Worm (Caenorhabditis elegans) whole organism, dauer: ENCODE data around the gene nhr-286.

Experiments
- unc-62 ChIP-seq: sonication (generic microtip); optimal IDR thresholded peaks from 2 replicates; lab custom pipeline; 2017; ENCODE audit warnings: missing biosample characterization, missing genetic modification reagents, missing genetic modification characterization

The nhr-286 gene

DNA sequence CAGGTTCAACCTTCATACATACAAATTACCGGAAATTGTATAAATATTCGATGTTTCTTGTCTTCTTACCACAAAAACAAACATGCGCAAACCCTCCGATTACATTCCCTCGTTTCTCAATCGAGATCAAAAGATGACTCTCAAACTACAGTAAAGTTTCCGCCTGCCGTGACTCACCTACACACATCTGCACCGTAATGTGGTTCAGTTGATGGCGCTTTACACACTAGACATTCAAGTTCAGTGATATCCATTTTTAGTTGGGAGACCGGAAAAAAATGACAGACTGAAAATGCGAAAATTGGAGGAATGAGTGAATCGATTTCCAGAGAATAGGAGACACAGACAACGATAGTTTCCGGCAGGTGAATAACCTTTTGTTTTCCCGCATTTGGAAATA lies at the start of gene nhr-286:
Gene nhr-286, minus strand, starts transcription at position 324 of the 400 bp plus-strand sequence.
- TF ChIP-seq unc-62 (GFP tag; lab: Kevin White, UChicago): no peak

DNA sequence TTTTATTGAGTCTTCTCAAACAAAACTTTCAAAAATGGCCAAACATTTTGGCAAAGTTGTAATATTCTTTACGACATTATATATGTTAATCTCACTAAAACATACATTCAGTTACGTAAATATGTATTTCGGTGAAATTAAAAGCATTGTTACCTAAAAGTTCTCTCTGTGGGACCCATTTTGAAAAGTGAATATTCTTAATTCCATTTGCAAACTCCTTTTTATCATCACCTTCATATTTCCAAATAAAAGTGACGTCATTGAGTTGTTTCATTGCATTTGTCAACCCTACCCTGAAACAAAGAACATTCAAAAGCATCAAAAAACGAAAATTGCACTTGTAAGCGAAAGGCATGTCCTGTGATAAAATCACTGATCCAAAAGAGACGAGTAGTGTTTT lies 49.0 kb upstream of the nhr-286 start:
- no peak for TF ChIP-seq unc-62 (GFP tag; lab: Kevin White, UChicago)

DNA sequence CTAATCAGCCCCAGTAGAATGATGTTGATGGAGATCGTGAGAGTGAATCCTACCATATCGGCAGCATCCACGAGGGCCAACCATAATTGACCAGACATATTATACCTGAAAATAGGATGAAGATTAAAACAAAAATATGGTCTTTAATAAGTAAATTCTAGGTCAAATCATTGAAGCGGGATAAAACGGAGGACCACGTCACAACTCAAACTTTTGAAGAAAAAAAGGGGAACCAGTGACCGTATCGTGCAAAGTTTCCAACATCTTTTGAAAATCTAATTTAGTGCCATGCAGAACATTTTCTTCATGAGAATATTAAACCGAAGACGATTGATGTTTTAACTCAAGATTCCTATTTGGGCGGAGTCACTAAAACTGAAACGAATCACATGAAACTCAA lies 46.9 kb upstream of the nhr-286 start, which contains the start of gene str-112:
Gene str-112, minus strand, starts transcription at position 101 of the 400 bp plus-strand sequence.
- TF ChIP-seq unc-62 (GFP tag; lab: Kevin White, UChicago): no peak

DNA sequence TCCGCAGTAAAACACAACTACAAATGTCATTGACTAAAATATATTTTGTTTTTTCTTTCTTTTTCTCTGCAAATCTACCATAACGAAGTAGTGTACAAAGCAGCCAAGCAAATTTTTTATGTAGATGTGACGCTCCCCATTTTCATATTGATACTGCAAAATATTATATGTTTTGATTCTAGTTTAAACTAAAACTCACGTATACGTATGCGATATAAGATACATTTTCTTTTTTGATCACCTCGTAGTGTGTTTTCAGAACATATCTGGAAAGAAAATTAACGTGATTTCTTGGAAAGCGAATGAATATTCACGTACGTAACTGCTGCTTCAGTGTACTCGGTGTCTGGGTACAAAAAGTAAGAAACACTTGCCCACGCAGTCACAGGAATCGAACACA lies 45.4 kb upstream of the nhr-286 start:
- no peak for TF ChIP-seq unc-62 (GFP tag; lab: Kevin White, UChicago)

DNA sequence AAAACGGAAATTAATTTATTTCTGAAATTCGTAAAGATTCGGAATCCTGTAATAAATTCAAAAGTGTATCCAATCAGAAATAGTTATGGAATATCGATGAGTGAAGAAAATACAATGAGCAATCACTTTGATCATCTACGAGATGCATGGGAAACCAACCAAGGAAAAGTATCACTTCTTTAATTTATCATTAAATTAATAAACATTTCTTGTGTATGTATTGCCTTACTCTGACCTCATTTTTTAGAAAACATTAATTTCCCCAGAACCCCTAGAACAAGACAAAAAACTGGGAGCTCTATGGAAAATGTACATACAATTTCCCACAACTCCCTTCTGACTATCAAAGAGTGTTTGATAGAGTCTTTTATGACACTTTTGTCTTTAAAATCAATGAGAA lies 42.6 kb upstream of the nhr-286 start, which contains the start of gene F10D2.16:
Gene F10D2.16, plus strand, starts transcription at position 301 of the 400 bp plus-strand sequence.
- no peak for TF ChIP-seq unc-62 (GFP tag; lab: Kevin White, UChicago)

DNA sequence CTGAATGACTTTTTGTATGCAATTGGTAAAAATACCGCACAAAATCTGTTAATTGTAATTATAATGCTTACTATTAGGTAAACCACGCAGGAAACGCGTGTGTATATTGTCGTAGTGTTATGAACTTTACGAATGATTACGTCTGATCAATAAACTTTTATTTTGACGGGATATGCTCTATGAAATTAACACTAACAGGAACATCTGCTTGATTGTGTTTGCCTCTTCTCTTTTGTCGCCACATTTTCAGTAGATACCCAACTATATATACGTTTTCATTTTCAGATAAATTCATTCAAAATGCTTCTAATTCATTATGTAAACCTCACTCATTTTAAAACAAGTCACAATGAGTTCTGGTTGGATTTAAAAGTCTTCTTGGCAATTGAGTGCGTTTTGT lies 40.8 kb upstream of the nhr-286 start, which contains the start of gene sre-10:
Gene sre-10, plus strand, starts transcription at position 301 of the 400 bp plus-strand sequence.
- TF ChIP-seq unc-62 (GFP tag; lab: Kevin White, UChicago): no peak

- TF ChIP-seq unc-62 (GFP tag; lab: Kevin White, UChicago): no peak
Measured at ce11 chrV:7130974-7131373, 39.6 kb upstream of the nhr-286 start, which contains the start of gene srx-36. Gene srx-36, minus strand, starts transcription at chrV:7131074.

- no peak for TF ChIP-seq unc-62 (GFP tag; lab: Kevin White, UChicago)
Measured at ce11 chrV:7129460-7129859, 38.0 kb upstream of the nhr-286 start, which contains the start of gene T01C4.8. Gene T01C4.8, minus strand, starts transcription at chrV:7129560.

ce11 chrV:7123979-7124378 lies 32.6 kb upstream of the nhr-286 start:
- TF ChIP-seq unc-62 (GFP tag; lab: Kevin White, UChicago): no peak

ce11 chrV:7123188-7123708 lies 31.8 kb upstream of the nhr-286 start, which contains the start of gene lmd-5:
Gene lmd-5, plus strand, starts transcription at chrV:7123658.
- TF ChIP-seq unc-62 (GFP tag; lab: Kevin White, UChicago): no peak

ce11 chrV:7120168-7120567 lies 28.8 kb upstream of the nhr-286 start, which contains the start of gene srx-34:
Gene srx-34, minus strand, starts transcription at chrV:7120268.
- no peak for TF ChIP-seq unc-62 (GFP tag; lab: Kevin White, UChicago)

- no peak for TF ChIP-seq unc-62 (GFP tag; lab: Kevin White, UChicago)
Measured at ce11 chrV:7118796-7119195, 27.4 kb upstream of the nhr-286 start, which contains the start of gene srx-33. Gene srx-33, minus strand, starts transcription at chrV:7118896.

- TF ChIP-seq unc-62 (GFP tag; lab: Kevin White, UChicago): no peak
Measured at ce11 chrV:7112223-7112622, 20.8 kb upstream of the nhr-286 start.

DNA sequence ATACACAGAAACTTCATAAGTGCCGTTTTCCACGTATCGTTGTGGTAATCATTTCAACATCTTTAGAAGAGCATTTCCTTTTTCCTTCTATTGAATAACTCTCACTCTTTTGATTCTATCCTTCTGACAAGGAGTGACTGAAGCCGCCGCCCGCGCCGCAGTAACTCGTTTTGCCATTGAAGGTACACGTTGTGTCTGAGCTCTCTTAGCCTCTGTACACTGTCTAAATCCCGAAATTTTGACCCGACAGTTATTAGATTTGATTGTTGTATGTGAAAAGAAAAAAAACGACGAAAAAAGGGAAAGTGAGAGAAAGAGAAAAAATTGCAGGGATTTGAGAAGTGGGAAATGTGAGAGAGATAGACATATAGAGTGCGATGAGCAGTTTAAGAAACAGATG lies 19.9 kb upstream of the nhr-286 start:
- no peak for TF ChIP-seq unc-62 (GFP tag; lab: Kevin White, UChicago)

DNA sequence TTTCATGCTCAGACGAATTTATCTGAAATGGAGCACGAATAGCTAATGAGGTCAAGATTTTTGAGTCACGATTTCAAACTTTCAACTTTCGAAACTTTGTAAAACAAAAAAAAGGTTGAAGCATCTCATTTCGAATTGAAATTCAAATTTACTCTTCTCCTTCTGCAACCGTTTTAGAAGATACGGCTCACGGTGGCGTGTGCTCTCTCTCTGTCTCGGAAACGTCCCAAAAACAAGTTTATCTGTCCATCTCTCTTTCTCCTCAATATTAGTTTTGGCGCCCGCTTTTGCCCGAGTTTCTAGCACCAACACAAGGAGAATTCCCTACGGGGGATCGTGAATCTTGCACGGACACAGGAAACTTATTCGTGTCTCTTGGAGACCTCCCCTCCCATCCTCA lies 19.0 kb upstream of the nhr-286 start:
- no peak for TF ChIP-seq unc-62 (GFP tag; lab: Kevin White, UChicago)

- TF ChIP-seq unc-62 (GFP tag; lab: Kevin White, UChicago): no peak
Measured at ce11 chrV:7106499-7107152, 15.2 kb upstream of the nhr-286 start.

ce11 chrV:7103247-7103646 lies 11.8 kb upstream of the nhr-286 start, which contains the start of gene odr-2:
Gene odr-2, plus strand, starts transcription at chrV:7103547.
- no peak for TF ChIP-seq unc-62 (GFP tag; lab: Kevin White, UChicago)
